Worm (Caenorhabditis elegans) whole organism, late embryonic: ENCODE measurements around the gene ncap-1.

Source experiments
- ceh-9 ChIP-seq: sonication (generic microtip); optimal IDR thresholded peaks from 2 replicates; lab custom pipeline; 2016; ENCODE audit warnings: mild to moderate bottlenecking, missing genetic modification characterization, inconsistent platforms, missing compliant biosample characterization
- nhr-11 ChIP-seq: fragments of 150-350 bp; optimal IDR thresholded peaks from 2 replicates; lab custom pipeline; 2014; ENCODE audit warnings: missing biosample characterization, missing genetic modification characterization
- npax-4 ChIP-seq: sonication (generic microtip); optimal IDR thresholded peaks from 2 replicates; lab custom pipeline; 2016; ENCODE audit warnings: missing genetic modification characterization, missing compliant biosample characterization
- pha-4 ChIP-seq: fragments of 150-350 bp; optimal IDR thresholded peaks from 2 replicates; lab custom pipeline; 2018; ENCODE audit warnings: missing biosample characterization, missing genetic modification reagents, missing genetic modification characterization
- sox-4 ChIP-seq: sonication (generic microtip); optimal IDR thresholded peaks from 2 replicates; lab custom pipeline; 2017; ENCODE audit warnings: mild to moderate bottlenecking, missing genetic modification characterization, inconsistent platforms, missing compliant biosample characterization

DNA sequence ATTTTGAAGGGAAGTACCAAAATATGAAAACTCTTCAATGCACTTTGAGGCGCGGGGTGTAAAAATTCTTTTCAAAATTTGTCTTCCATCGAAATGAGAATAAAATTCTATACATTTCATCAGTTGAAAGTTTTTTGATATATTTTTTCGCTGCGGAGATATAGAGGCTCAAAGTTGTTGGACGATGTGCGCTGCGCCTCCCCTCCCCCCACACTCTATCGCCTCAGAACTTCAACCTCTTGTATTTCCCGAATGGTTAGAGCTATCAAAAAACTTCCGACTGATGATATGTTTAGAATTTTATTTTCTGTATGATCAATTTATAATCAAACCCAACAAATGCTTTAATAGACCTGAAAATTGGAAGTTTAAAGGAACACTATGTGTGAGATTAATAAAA, 29.5 kb upstream of the ncap-1 start:
- no peak for TF ChIP-seq sox-4 (tag; lab: Kevin White, UChicago)
- no peak for TF ChIP-seq npax-4 (tag; lab: Kevin White, UChicago)
- no peak for TF ChIP-seq ceh-9 (tag; lab: Kevin White, UChicago)
- TF ChIP-seq pha-4: no peak
- TF ChIP-seq nhr-11 (tag; lab: Kevin White, UChicago): no peak
